Fruit fly (Drosophila melanogaster) S2 (cell line): ENCODE results near the gene BI-1.

ENCODE experiments used
- CG8478 ChIP-seq: fragments of >200 bp; optimal IDR thresholded peaks from 2 replicates; lab custom pipeline; 2018
- CTCF ChIP-seq, 2 experiments: fragments of >200 bp; optimal IDR thresholded peaks; 2 replicates each; lab custom pipeline; 2018

DNA sequence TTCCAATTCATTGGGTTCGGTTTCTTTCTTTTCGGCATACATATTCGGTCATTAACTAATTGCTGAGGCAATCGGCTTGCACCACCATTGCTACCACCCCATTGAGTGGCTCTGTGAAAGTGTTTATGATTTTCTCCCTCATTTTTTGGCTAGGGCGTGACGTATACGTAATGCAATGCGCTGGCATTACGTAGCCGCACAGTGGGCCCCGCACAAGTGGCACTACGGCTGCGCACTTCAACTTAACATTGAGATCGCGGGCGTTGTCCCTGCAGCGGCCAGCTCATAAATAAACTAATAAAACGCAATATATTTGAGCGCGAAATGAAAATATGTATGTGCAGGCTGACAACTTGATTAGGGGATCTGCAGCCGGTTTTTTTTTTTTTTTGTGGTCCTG lies 22.7 kb upstream of the BI-1 start:
- TF ChIP-seq CG8478 (lab: Kevin White, UChicago) (no peak), CTCF (optimal IDR thresholded peaks at IDR 0.05; lab: Kevin White, UChicago) (no peak)
